Worm (Caenorhabditis elegans): ENCODE data around the gene cdl-1.
A peak's percentile ranks its signal among the peaks of the same experiment; 100 is the strongest.

DNA sequence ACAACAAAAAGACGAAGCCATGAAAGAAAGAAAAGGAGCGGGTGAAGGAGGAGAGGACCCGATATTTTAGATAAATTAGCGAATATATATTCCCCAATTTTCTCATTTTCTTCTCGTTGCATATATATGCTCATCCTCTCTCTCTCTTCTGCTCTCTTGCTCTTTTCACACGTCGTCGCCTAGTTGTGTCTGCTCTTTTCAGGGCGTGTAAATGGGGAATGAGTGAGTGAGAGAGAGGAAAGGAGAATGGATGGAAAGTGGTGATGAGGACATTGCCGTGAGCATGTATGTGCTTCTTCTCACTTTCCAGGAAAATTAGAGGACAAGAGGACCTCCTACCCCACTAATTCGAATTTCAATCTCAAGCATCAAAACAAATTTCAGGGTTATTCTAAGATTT lies 29.8 kb upstream of the cdl-1 start:
- TF ChIP-seq ztf-11 (tag; optimal IDR thresholded peaks at IDR 0.05) (no peak), mep-1 (tag; optimal IDR thresholded peaks at IDR 0.05) (no peak), pha-4 (tag; optimal IDR thresholded peaks at IDR 0.05) (no peak), ces-1 (GFP tag; optimal IDR thresholded peaks at IDR 0.05) (peak; percentile 61), nhr-76 (tag; optimal IDR thresholded peaks at IDR 0.05) (no peak), nhr-12 (tag; optimal IDR thresholded peaks at IDR 0.05) (no peak)
